Worm (Caenorhabditis elegans): ENCODE results near the gene clec-197.
A peak's percentile ranks its signal among the peaks of the same experiment; 100 is the strongest.

Gene clec-197

DNA sequence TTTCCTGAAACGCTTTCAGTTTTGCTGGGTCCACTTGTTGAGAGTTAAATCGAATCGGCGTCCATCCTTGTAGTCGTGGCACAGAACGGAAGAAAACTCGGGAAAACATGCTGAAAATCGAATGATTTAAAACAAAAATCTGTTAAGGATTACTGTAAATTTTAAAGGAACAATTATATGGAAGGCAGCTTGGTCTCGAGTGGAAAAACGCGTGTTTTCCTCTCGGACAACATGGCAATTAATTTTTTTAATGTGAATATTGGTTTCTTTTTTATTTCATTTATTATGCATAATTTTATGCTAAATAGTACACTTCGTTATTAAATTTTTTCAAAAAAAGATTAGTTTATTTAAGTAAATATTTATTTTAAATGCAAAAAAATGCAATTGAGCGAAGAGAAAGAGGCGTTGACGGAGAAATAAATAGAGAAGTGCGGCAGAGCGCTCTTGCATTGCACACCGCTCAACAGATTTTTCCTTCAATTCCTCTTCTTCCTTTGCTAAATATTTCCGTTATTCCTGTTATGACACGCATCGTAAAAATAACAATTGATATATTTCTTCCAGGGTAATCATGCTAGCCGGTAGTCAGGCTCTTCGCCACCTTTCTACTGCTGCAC is 33.7 kb upstream of the clec-197 start, which contains the start of the genes C30H6.9 and dlat-2:
Gene C30H6.9, minus strand, starts transcription at position 110 of the 620 bp plus-strand sequence.
Gene dlat-2, plus strand, starts transcription at position 566 of the 620 bp plus-strand sequence.
- TF ChIP-seq bed-3 (GFP tag; optimal IDR thresholded peaks at IDR 0.05) (no peak), sptf-1 (tag; optimal IDR thresholded peaks at IDR 0.05) (no peak), ceh-83 (GFP tag; optimal IDR thresholded peaks at IDR 0.05) (no peak), lsy-2 (tag; optimal IDR thresholded peaks at IDR 0.05) (peak; percentile 31), unc-62 (GFP tag; optimal IDR thresholded peaks at IDR 0.05) (no peak), ceh-39 (tag; optimal IDR thresholded peaks at IDR 0.05) (no peak), lin-32 (GFP tag; optimal IDR thresholded peaks at IDR 0.05) (no peak), zip-8 (tag; optimal IDR thresholded peaks at IDR 0.05) (no peak), tbx-8 (GFP tag; optimal IDR thresholded peaks at IDR 0.05) (no peak), hlh-1 (tag; optimal IDR thresholded peaks at IDR 0.05) (no peak), drap-1 (GFP tag; optimal IDR thresholded peaks at IDR 0.05) (no peak), lin-13 (tag; optimal IDR thresholded peaks at IDR 0.05) (no peak), nhr-2 (tag; optimal IDR thresholded peaks at IDR 0.05) (no peak), nhr-28 (tag; optimal IDR thresholded peaks at IDR 0.05) (no peak), flh-1 (GFP tag; optimal IDR thresholded peaks at IDR 0.05) (no peak), unc-120 (tag; optimal IDR thresholded peaks at IDR 0.05; ENCODE audit: poor library complexity, severe bottlenecking) (no peak), M03D4.4 (tag; optimal IDR thresholded peaks at IDR 0.05) (no peak), elt-3 (tag; optimal IDR thresholded peaks at IDR 0.05) (no peak), nhr-237 (tag; optimal IDR thresholded peaks at IDR 0.05) (no peak), sem-2 (GFP tag; optimal IDR thresholded peaks at IDR 0.05) (no peak), pha-4 (tag; optimal IDR thresholded peaks at IDR 0.05) (peak; percentile 38), ces-1 (GFP tag; optimal IDR thresholded peaks at IDR 0.05) (peak; percentile 41), ztf-11 (tag; optimal IDR thresholded peaks at IDR 0.05) (no peak), unc-39 (tag; optimal IDR thresholded peaks at IDR 0.05) (no peak), cnd-1 (tag; optimal IDR thresholded peaks at IDR 0.05) (no peak), blmp-1 (tag; optimal IDR thresholded peaks at IDR 0.05) (no peak), mab-5 (tag; optimal IDR thresholded peaks at IDR 0.05) (no peak), elt-1 (tag; optimal IDR thresholded peaks at IDR 0.05; ENCODE audit: borderline replicate concordance, insufficient read depth) (no peak), nhr-76 (tag; optimal IDR thresholded peaks at IDR 0.05) (no peak), mep-1 (tag; optimal IDR thresholded peaks at IDR 0.05) (peak; percentile 22), nhr-12 (tag; optimal IDR thresholded peaks at IDR 0.05) (no peak)

DNA sequence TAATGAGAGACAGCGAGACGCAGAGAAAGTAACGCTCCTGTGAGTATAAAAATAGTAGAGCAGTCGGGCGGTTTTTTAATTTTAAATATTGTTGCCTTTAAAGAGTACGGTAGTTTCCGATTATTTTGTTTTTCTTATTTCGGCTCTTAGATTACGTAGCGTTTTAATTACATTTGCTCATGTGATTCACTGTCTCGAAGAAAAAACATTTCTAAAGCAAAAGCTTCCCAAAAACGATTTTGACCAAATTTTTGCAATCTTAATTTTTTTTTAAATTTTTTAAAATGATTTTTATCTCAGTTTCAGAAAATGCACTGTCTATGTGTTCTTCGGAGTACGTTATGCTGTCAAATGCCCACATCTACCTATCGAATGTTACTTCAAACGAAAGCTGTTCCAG is 29.6 kb upstream of the clec-197 start, which contains the start of gene haf-1:
Gene haf-1, plus strand, starts transcription at position 301 of the 400 bp plus-strand sequence.
- TF ChIP-seq ceh-43 (GFP tag; optimal IDR thresholded peaks at IDR 0.05) (no peak), flh-1 (GFP tag; optimal IDR thresholded peaks at IDR 0.05) (no peak), ztf-11 (tag; optimal IDR thresholded peaks at IDR 0.05) (no peak), lin-13 (tag; optimal IDR thresholded peaks at IDR 0.05) (no peak), blmp-1 (tag; optimal IDR thresholded peaks at IDR 0.05) (no peak), sem-2 (GFP tag; optimal IDR thresholded peaks at IDR 0.05) (no peak), nhr-237 (tag; optimal IDR thresholded peaks at IDR 0.05) (no peak), tbx-8 (GFP tag; optimal IDR thresholded peaks at IDR 0.05) (no peak), M03D4.4 (tag; optimal IDR thresholded peaks at IDR 0.05) (no peak), elt-3 (tag; optimal IDR thresholded peaks at IDR 0.05) (no peak), mab-5 (tag; optimal IDR thresholded peaks at IDR 0.05) (no peak), unc-120 (tag; optimal IDR thresholded peaks at IDR 0.05; ENCODE audit: poor library complexity, severe bottlenecking) (no peak), nhr-28 (tag; optimal IDR thresholded peaks at IDR 0.05) (no peak), elt-1 (tag; optimal IDR thresholded peaks at IDR 0.05; ENCODE audit: borderline replicate concordance, insufficient read depth) (no peak), lin-32 (GFP tag; optimal IDR thresholded peaks at IDR 0.05) (no peak), snpc-4 (tag; optimal IDR thresholded peaks at IDR 0.05) (no peak), drap-1 (GFP tag; optimal IDR thresholded peaks at IDR 0.05) (no peak)

DNA sequence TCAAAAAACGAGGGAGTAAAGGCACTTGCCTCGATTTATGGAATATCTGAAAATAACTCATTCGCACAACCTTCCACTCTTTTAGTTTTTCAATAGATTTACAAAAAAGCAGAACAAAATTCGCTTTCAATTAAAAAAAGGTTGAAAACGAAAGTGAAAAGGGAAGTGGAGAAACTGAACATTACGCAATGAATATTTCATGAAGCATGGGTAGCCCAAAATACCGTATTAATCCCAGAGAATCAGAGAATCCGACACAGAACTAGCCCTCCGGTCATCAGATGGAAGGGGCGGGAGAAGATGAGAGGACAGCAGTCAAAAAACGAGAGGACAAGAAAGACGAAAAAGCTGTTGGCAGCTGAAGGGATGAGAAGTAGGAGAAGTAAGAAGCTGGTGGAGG is 25.0 kb upstream of the clec-197 start, which contains the start of gene C30H6.5:
Gene C30H6.5, plus strand, starts transcription at position 301 of the 400 bp plus-strand sequence.
- TF ChIP-seq zip-8 (tag; optimal IDR thresholded peaks at IDR 0.05) (peak; percentile 7), lsy-2 (tag; optimal IDR thresholded peaks at IDR 0.05) (no peak)

DNA sequence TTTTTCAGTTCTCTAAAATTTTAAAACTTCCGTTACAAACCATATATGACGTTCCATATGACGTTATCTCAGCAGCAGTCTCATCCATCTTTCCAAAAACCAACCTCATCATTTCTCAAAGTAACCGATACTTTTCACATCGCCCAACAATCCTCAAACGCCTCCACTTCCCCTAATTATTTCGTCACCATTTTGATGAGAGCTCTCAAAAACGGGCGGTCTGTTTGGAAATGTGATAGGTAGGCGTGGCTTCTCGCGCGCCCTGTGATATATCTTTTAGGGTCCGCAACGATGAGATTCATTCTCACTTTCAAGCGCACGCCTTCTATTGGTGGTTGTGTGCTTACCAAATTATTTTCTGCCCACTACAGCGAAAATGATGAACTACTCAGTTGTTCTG is 21.8 kb upstream of the clec-197 start, which contains the start of gene trh-1:
Gene trh-1, plus strand, starts transcription at position 301 of the 400 bp plus-strand sequence.
- TF ChIP-seq mep-1 (tag; optimal IDR thresholded peaks at IDR 0.05) (no peak), ceh-39 (tag; optimal IDR thresholded peaks at IDR 0.05) (no peak), nhr-12 (tag; optimal IDR thresholded peaks at IDR 0.05) (no peak), blmp-1 (tag; optimal IDR thresholded peaks at IDR 0.05) (no peak), hlh-1 (tag; optimal IDR thresholded peaks at IDR 0.05) (no peak), unc-120 (tag; optimal IDR thresholded peaks at IDR 0.05; ENCODE audit: poor library complexity, severe bottlenecking) (no peak), ceh-43 (GFP tag; optimal IDR thresholded peaks at IDR 0.05) (no peak), sptf-1 (tag; optimal IDR thresholded peaks at IDR 0.05) (no peak), nhr-2 (tag; optimal IDR thresholded peaks at IDR 0.05) (no peak), lin-32 (GFP tag; optimal IDR thresholded peaks at IDR 0.05) (no peak), ceh-83 (GFP tag; optimal IDR thresholded peaks at IDR 0.05) (no peak), ham-2 (GFP tag; optimal IDR thresholded peaks at IDR 0.05) (no peak), elt-1 (tag; optimal IDR thresholded peaks at IDR 0.05; ENCODE audit: borderline replicate concordance, insufficient read depth) (no peak), ces-1 (GFP tag; optimal IDR thresholded peaks at IDR 0.05) (no peak), mab-5 (tag; optimal IDR thresholded peaks at IDR 0.05) (no peak), nhr-76 (tag; optimal IDR thresholded peaks at IDR 0.05) (no peak), pha-4 (tag; optimal IDR thresholded peaks at IDR 0.05) (no peak)
